Fruit fly (Drosophila melanogaster): ENCODE data around the gene Myo61F.

The Myo61F gene

dm6 chr3L:1305317-1305716 lies 13.0 kb upstream of the Myo61F start:
- TF ChIP-seq CG8159 (tag; optimal IDR thresholded peaks at IDR 0.05) (no peak), EcR (GFP tag; optimal IDR thresholded peaks at IDR 0.05) (no peak), CG14655 (GFP tag; optimal IDR thresholded peaks at IDR 0.05) (no peak), CG8301 (tag; optimal IDR thresholded peaks at IDR 0.05) (no peak), CG17806 (tag; optimal IDR thresholded peaks at IDR 0.05) (no peak), CG12605 (GFP tag; IDR thresholded peaks at IDR 0.05) (no peak), rn (GFP tag; IDR thresholded peaks at IDR 0.05) (no peak), Snoo (tag; optimal IDR thresholded peaks at IDR 0.05) (no peak), Ets98B (GFP tag; IDR thresholded peaks at IDR 0.05) (no peak), Pif1A (GFP tag; optimal IDR thresholded peaks at IDR 0.05) (no peak), CG13204 (GFP tag; optimal IDR thresholded peaks at IDR 0.05) (no peak), D1 (tag; optimal IDR thresholded peaks at IDR 0.05) (no peak), CG4496 (GFP tag; IDR thresholded peaks at IDR 0.05) (no peak), fd96Ca (GFP tag; IDR thresholded peaks at IDR 0.05) (no peak), CG10348 (GFP tag; IDR thresholded peaks at IDR 0.05) (no peak), Pif1B (GFP tag; optimal IDR thresholded peaks at IDR 0.05) (no peak), gl (tag; optimal IDR thresholded peaks at IDR 0.05) (no peak), CG34367 (tag; optimal IDR thresholded peaks at IDR 0.05) (no peak), CG15710 (tag; optimal IDR thresholded peaks at IDR 0.05) (no peak)

dm6 chr3L:1307005-1307632 lies 11.2 kb upstream of the Myo61F start, which contains the start of the genes Ctr9 and Nt5a:
Gene Ctr9, plus strand, starts transcription at chr3L:1307224.
Gene Nt5a, minus strand, starts transcription at chr3L:1307418.
- TF ChIP-seq CG4496 (GFP tag; IDR thresholded peaks at IDR 0.05) = peak; percentile 9; the same call in 1 of the 3 replicates
- TF ChIP-seq Snoo (tag; optimal IDR thresholded peaks at IDR 0.05) = no peak
- peak; percentile 25 for TF ChIP-seq EcR (GFP tag; optimal IDR thresholded peaks at IDR 0.05)
- peak; percentile 13; the same call in 1 of the 2 replicates for TF ChIP-seq CG32121 (GFP tag; IDR thresholded peaks at IDR 0.05)
- peak; percentile 41 for TF ChIP-seq Ets98B (GFP tag; IDR thresholded peaks at IDR 0.05)
- TF ChIP-seq CG9948 (tag; optimal IDR thresholded peaks at IDR 0.05) = no peak
- TF ChIP-seq CG17806 (tag; optimal IDR thresholded peaks at IDR 0.05) = no peak
- no peak for TF ChIP-seq gl (tag; optimal IDR thresholded peaks at IDR 0.05)
- no peak for TF ChIP-seq CG34367 (tag; optimal IDR thresholded peaks at IDR 0.05)
- TF ChIP-seq CG13204 (GFP tag; optimal IDR thresholded peaks at IDR 0.05) = no peak
- no peak for TF ChIP-seq CG12605 (GFP tag; IDR thresholded peaks at IDR 0.05)
- TF ChIP-seq rn (GFP tag; IDR thresholded peaks at IDR 0.05) = no peak
- TF ChIP-seq CG14655 (GFP tag; optimal IDR thresholded peaks at IDR 0.05) = no peak
- no peak for TF ChIP-seq Pif1A (GFP tag; optimal IDR thresholded peaks at IDR 0.05)
- no peak for TF ChIP-seq D1 (tag; optimal IDR thresholded peaks at IDR 0.05)
- no peak for TF ChIP-seq CG8159 (tag; optimal IDR thresholded peaks at IDR 0.05)
- peak; percentile 23 for TF ChIP-seq CG15710 (tag; optimal IDR thresholded peaks at IDR 0.05)
- peak; percentile 49; the same call in 1 of the 3 replicates for TF ChIP-seq fd96Ca (GFP tag; IDR thresholded peaks at IDR 0.05)
- no peak for TF ChIP-seq CG10348 (GFP tag; IDR thresholded peaks at IDR 0.05)

- peak; percentile 18 for TF ChIP-seq CG17806 (tag; optimal IDR thresholded peaks at IDR 0.05)
- peak; percentile 63 for TF ChIP-seq CG8301 (tag; optimal IDR thresholded peaks at IDR 0.05)
- TF ChIP-seq Snoo (tag; optimal IDR thresholded peaks at IDR 0.05) = peak; percentile 90
- TF ChIP-seq CG10348 (GFP tag; IDR thresholded peaks at IDR 0.05) = no peak
- 0 out of 2 replicates have a peak, but pooled peaks have one; percentile 24 for TF ChIP-seq CG32121 (GFP tag; IDR thresholded peaks at IDR 0.05)
- no peak for TF ChIP-seq Pif1B (GFP tag; optimal IDR thresholded peaks at IDR 0.05)
- TF ChIP-seq Ets98B (GFP tag; IDR thresholded peaks at IDR 0.05) = peak; percentile 44
- peak; percentile 75 for TF ChIP-seq CG15710 (tag; optimal IDR thresholded peaks at IDR 0.05)
- TF ChIP-seq CG12605 (GFP tag; IDR thresholded peaks at IDR 0.05) = peak; percentile 54
- TF ChIP-seq fd96Ca (GFP tag; IDR thresholded peaks at IDR 0.05) = peak; percentile 60
- TF ChIP-seq CG4496 (GFP tag; IDR thresholded peaks at IDR 0.05) = peak; percentile 59; the same call in 2 of the 3 replicates
- TF ChIP-seq Pif1A (GFP tag; optimal IDR thresholded peaks at IDR 0.05) = no peak
- TF ChIP-seq EcR (GFP tag; optimal IDR thresholded peaks at IDR 0.05) = peak; percentile 68
- TF ChIP-seq CG34367 (tag; optimal IDR thresholded peaks at IDR 0.05) = peak; percentile 39
- TF ChIP-seq CG8159 (tag; optimal IDR thresholded peaks at IDR 0.05) = peak; percentile 68
- TF ChIP-seq gl (tag; optimal IDR thresholded peaks at IDR 0.05) = no peak
- peak; percentile 64 for TF ChIP-seq CG9948 (tag; optimal IDR thresholded peaks at IDR 0.05)
- no peak for TF ChIP-seq D1 (tag; optimal IDR thresholded peaks at IDR 0.05)
- TF ChIP-seq CG13204 (GFP tag; optimal IDR thresholded peaks at IDR 0.05) = no peak
Measured at dm6 chr3L:1313039-1313766, 5.1 kb upstream of the Myo61F start, which contains the start of the genes sturkopf and Herc4. Gene sturkopf, minus strand, starts transcription at chr3L:1313377. Gene Herc4, plus strand, starts transcription at chr3L:1313696.

- peak; percentile 97 for TF ChIP-seq CG8301 (tag; optimal IDR thresholded peaks at IDR 0.05)
- TF ChIP-seq CG34367 (tag; optimal IDR thresholded peaks at IDR 0.05) = peak; percentile 88
- TF ChIP-seq Snoo (tag; optimal IDR thresholded peaks at IDR 0.05) = peak; percentile 96
- peak; percentile 95 for TF ChIP-seq Pif1A (GFP tag; optimal IDR thresholded peaks at IDR 0.05)
- peak; percentile 68 for TF ChIP-seq CG13204 (GFP tag; optimal IDR thresholded peaks at IDR 0.05)
- peak; percentile 83 for TF ChIP-seq rn (GFP tag; IDR thresholded peaks at IDR 0.05)
- TF ChIP-seq CG9948 (tag; optimal IDR thresholded peaks at IDR 0.05) = peak; percentile 94
- TF ChIP-seq CG8159 (tag; optimal IDR thresholded peaks at IDR 0.05) = peak; percentile 85
- TF ChIP-seq CG10348 (GFP tag; IDR thresholded peaks at IDR 0.05) = no peak
- no peak for TF ChIP-seq D1 (tag; optimal IDR thresholded peaks at IDR 0.05)
- peak; percentile 79 for TF ChIP-seq gl (tag; optimal IDR thresholded peaks at IDR 0.05)
- peak; percentile 93 for TF ChIP-seq Ets98B (GFP tag; IDR thresholded peaks at IDR 0.05)
- TF ChIP-seq CG17806 (tag; optimal IDR thresholded peaks at IDR 0.05) = peak; percentile 92
- peak; percentile 97 for TF ChIP-seq CG14655 (GFP tag; optimal IDR thresholded peaks at IDR 0.05)
- peak; percentile 84 for TF ChIP-seq CG32121 (GFP tag; IDR thresholded peaks at IDR 0.05)
- TF ChIP-seq CG4496 (GFP tag; IDR thresholded peaks at IDR 0.05) = peak; percentile 96
- peak; percentile 79 for TF ChIP-seq CG15710 (tag; optimal IDR thresholded peaks at IDR 0.05)
- peak; percentile 8 for TF ChIP-seq EcR (GFP tag; optimal IDR thresholded peaks at IDR 0.05)
- peak; percentile 91 for TF ChIP-seq CG12605 (GFP tag; IDR thresholded peaks at IDR 0.05)
- TF ChIP-seq Pif1B (GFP tag; optimal IDR thresholded peaks at IDR 0.05) = peak; percentile 97
- peak; percentile 94 for TF ChIP-seq fd96Ca (GFP tag; IDR thresholded peaks at IDR 0.05)
Measured at dm6 chr3L:1319097-1319725, 931 bp downstream of the Myo61F start.

Measured in whole organism, pupa.